Worm (Caenorhabditis elegans): Measurements from ENCODE around the gene Y53G8AM.4.

- TF ChIP-seq T22C8.4 (GFP tag; IDR thresholded peaks at IDR 0.05) = no peak
- TF ChIP-seq cog-1 (tag; optimal IDR thresholded peaks at IDR 0.05) = peak; percentile 55
- TF ChIP-seq ztf-29 (GFP tag; IDR thresholded peaks at IDR 0.05) = no peak
Measured at ce11 chrIII:3279304-3279703, 23.8 kb upstream of the Y53G8AM.4 start.

Data from whole organism, midembryonic.